Fruit fly (Drosophila melanogaster) whole organism, pupa: ENCODE results near the gene Sugb.
A peak's percentile ranks its signal among the peaks of the same experiment; 100 is the strongest.

Experiments used
- CG10348 ChIP-seq: fragments of 200-800 bp; sonication (Bioruptor generic); IDR thresholded peaks from 2 replicates; pipeline ENCODE4 v1.3.6; 2022; ENCODE audit warnings: missing biosample characterization, missing genetic modification characterization
- CG12605 ChIP-seq: fragments of 200-800 bp; sonication (Bioruptor generic); IDR thresholded peaks from 2 replicates; pipeline ENCODE4 v1.3.6; 2022; ENCODE audit warnings: missing biosample characterization, missing genetic modification characterization
- CG13204 ChIP-seq: fragments of 200-800 bp; sonication (Bioruptor generic); optimal IDR thresholded peaks from 2 replicates; lab custom pipeline; 2018; ENCODE audit warnings: missing biosample characterization, mild to moderate bottlenecking, missing genetic modification characterization, moderate library complexity
- CG14655 ChIP-seq: fragments of 200-800 bp; sonication (Bioruptor generic); optimal IDR thresholded peaks from 3 replicates; lab custom pipeline; 2017; ENCODE audit warnings: mild to moderate bottlenecking, missing biosample characterization, missing genetic modification reagents, missing genetic modification characterization
- CG15710 ChIP-seq: fragments of 200-800 bp; sonication (Bioruptor generic); optimal IDR thresholded peaks from 2 replicates; lab custom pipeline; 2018; ENCODE audit warnings: missing biosample characterization, mild to moderate bottlenecking, missing genetic modification characterization, moderate library complexity
- CG17806 ChIP-seq: fragments of 200-800 bp; sonication (Bioruptor generic); optimal IDR thresholded peaks from 2 replicates; lab custom pipeline; 2018; ENCODE audit warnings: missing biosample characterization, mild to moderate bottlenecking, missing genetic modification characterization, moderate library complexity
- CG32121 ChIP-seq: fragments of 200-800 bp; sonication (Bioruptor generic); IDR thresholded peaks from 2 replicates; pipeline ENCODE4 v1.3.6; 2022; ENCODE audit warnings: missing biosample characterization, missing genetic modification characterization
- CG34367 ChIP-seq: fragments of 200-800 bp; sonication (Bioruptor generic); optimal IDR thresholded peaks from 2 replicates; lab custom pipeline; 2018; ENCODE audit warnings: missing biosample characterization, mild to moderate bottlenecking, missing genetic modification characterization
- CG4496 ChIP-seq: fragments of 200-800 bp; sonication (Bioruptor generic); IDR thresholded peaks from 3 replicates; pipeline ENCODE4 v1.3.6; 2022; ENCODE audit warnings: missing biosample characterization, missing genetic modification characterization
- CG8159 ChIP-seq: fragments of 200-800 bp; sonication (Bioruptor generic); optimal IDR thresholded peaks from 3 replicates; lab custom pipeline; 2018; ENCODE audit warnings: missing biosample characterization, mild to moderate bottlenecking, missing genetic modification characterization, moderate library complexity
- CG8301 ChIP-seq: fragments of 200-800 bp; sonication (Bioruptor generic); optimal IDR thresholded peaks from 2 replicates; lab custom pipeline; 2018; ENCODE audit warnings: missing biosample characterization, mild to moderate bottlenecking, missing genetic modification characterization
- CG9948 ChIP-seq: fragments of 200-800 bp; sonication (Bioruptor generic); optimal IDR thresholded peaks from 2 replicates; lab custom pipeline; 2018; ENCODE audit warnings: missing biosample characterization, mild to moderate bottlenecking, missing genetic modification characterization, moderate library complexity
- D1 ChIP-seq: fragments of 200-800 bp; sonication (Bioruptor generic); optimal IDR thresholded peaks from 2 replicates; lab custom pipeline; 2018; ENCODE audit warnings: missing biosample characterization, mild to moderate bottlenecking, missing genetic modification characterization, moderate library complexity
- EcR ChIP-seq: fragments of 200-800 bp; sonication (Bioruptor generic); optimal IDR thresholded peaks from 3 replicates; lab custom pipeline; 2019; ENCODE audit warnings: missing biosample characterization, missing genetic modification characterization, mild to moderate bottlenecking, moderate library complexity, missing genetic modification reagents
- Ets98B ChIP-seq: fragments of 200-800 bp; sonication (Bioruptor generic); IDR thresholded peaks from 2 replicates; pipeline ENCODE4 v1.3.6; 2022; ENCODE audit warnings: missing biosample characterization, missing genetic modification characterization
- Pif1A ChIP-seq: fragments of 200-800 bp; sonication (Bioruptor generic); optimal IDR thresholded peaks from 3 replicates; lab custom pipeline; 2016; ENCODE audit warnings: missing biosample characterization, missing genetic modification characterization
- Pif1B ChIP-seq: fragments of 200-800 bp; sonication (Bioruptor generic); optimal IDR thresholded peaks from 3 replicates; lab custom pipeline; 2016; ENCODE audit warnings: missing biosample characterization, missing genetic modification characterization
- Snoo ChIP-seq: fragments of 200-800 bp; sonication (Bioruptor generic); optimal IDR thresholded peaks from 3 replicates; lab custom pipeline; 2017; ENCODE audit warnings: missing biosample characterization, mild to moderate bottlenecking, missing genetic modification characterization, inconsistent platforms
- fd96Ca ChIP-seq: fragments of 200-800 bp; sonication (Bioruptor generic); IDR thresholded peaks from 3 replicates; pipeline ENCODE4 v1.3.6; 2022; ENCODE audit warnings: missing biosample characterization, missing genetic modification characterization
- gl ChIP-seq: fragments of 200-800 bp; sonication (Bioruptor generic); optimal IDR thresholded peaks from 2 replicates; lab custom pipeline; 2018; ENCODE audit warnings: missing biosample characterization, mild to moderate bottlenecking, missing genetic modification characterization
- rn ChIP-seq: fragments of 200-800 bp; sonication (Bioruptor generic); IDR thresholded peaks from 2 replicates; pipeline ENCODE4 v1.3.6; 2022; ENCODE audit warnings: missing biosample characterization, missing genetic modification characterization

Sugb gene

dm6 chr3L:11691203-11691797 is 7.5 kb downstream of the Sugb start, which contains the start of the genes Pldn and CG14135:
Pldn (minus strand) TSS chr3L:11691399.
CG14135 (plus strand) TSS chr3L:11691571.
- no peak for TF ChIP-seq Snoo (tag; lab: Kevin White, UChicago)
- TF ChIP-seq D1 (tag; lab: Kevin White, UChicago), result peak; percentile 12
- no peak for TF ChIP-seq CG4496

dm6 chr3L:11692853-11693252 is 9.1 kb downstream of the Sugb start:
- TF ChIP-seq CG4496 (no peak), CG10348 (GFP tag; lab: Robert Waterston, UW) (no peak), D1 (tag; lab: Kevin White, UChicago) (no peak), Snoo (tag; lab: Kevin White, UChicago) (no peak), CG12605 (GFP tag; lab: Robert Waterston, UW) (no peak)

- TF ChIP-seq EcR, result peak; percentile 38
- no peak for TF ChIP-seq Pif1A (GFP tag; lab: Kevin White, UChicago)
- TF ChIP-seq, all 21 proteins: peak for 1
Observed at dm6 chr3L:11695063-11695462, 11.3 kb downstream of the Sugb start.

- no peak for TF ChIP-seq CG32121 (GFP tag; lab: Robert Waterston, UW)
- no peak for TF ChIP-seq gl
- TF ChIP-seq D1 (tag; lab: Kevin White, UChicago), result no peak
- TF ChIP-seq CG14655 (GFP tag; lab: Kevin White, UChicago), result no peak
- TF ChIP-seq Pif1B (GFP tag; lab: Kevin White, UChicago), result no peak
- TF ChIP-seq CG10348 (GFP tag; lab: Robert Waterston, UW), result no peak
- TF ChIP-seq CG15710, result no peak
- no peak for TF ChIP-seq CG8301 (tag; lab: Kevin White, UChicago)
- no peak for TF ChIP-seq Pif1A (GFP tag; lab: Kevin White, UChicago)
- no peak for TF ChIP-seq rn (GFP tag; lab: Robert Waterston, UW)
- no peak for TF ChIP-seq CG9948 (tag; lab: Kevin White, UChicago)
- no peak for TF ChIP-seq CG8159 (tag; lab: Kevin White, UChicago)
- no peak for TF ChIP-seq CG4496
- TF ChIP-seq fd96Ca (GFP tag; lab: Robert Waterston, UW), result no peak
- no peak for TF ChIP-seq Snoo (tag; lab: Kevin White, UChicago)
- TF ChIP-seq CG17806, result no peak
- TF ChIP-seq Ets98B (GFP tag; lab: Robert Waterston, UW), result no peak
- no peak for TF ChIP-seq CG13204 (GFP tag; lab: Kevin White, UChicago)
- no peak for TF ChIP-seq CG34367 (tag; lab: Kevin White, UChicago)
- no peak for TF ChIP-seq EcR
Observed at dm6 chr3L:11695827-11696226, 12.0 kb downstream of the Sugb start.

- peak; percentile 88 for TF ChIP-seq CG9948 (tag; lab: Kevin White, UChicago)
- TF ChIP-seq gl, result peak; percentile 87
- peak; percentile 92 for TF ChIP-seq CG34367 (tag; lab: Kevin White, UChicago)
- peak; percentile 96 for TF ChIP-seq CG32121 (GFP tag; lab: Robert Waterston, UW)
- peak; percentile 91 for TF ChIP-seq CG8159 (tag; lab: Kevin White, UChicago)
- TF ChIP-seq CG13204 (GFP tag; lab: Kevin White, UChicago), result no peak
- TF ChIP-seq fd96Ca (GFP tag; lab: Robert Waterston, UW), result peak; percentile 97
- peak; percentile 95 for TF ChIP-seq Pif1A (GFP tag; lab: Kevin White, UChicago)
- peak; percentile 95 for TF ChIP-seq CG8301 (tag; lab: Kevin White, UChicago)
- TF ChIP-seq Ets98B (GFP tag; lab: Robert Waterston, UW), result peak; percentile 95
- peak; percentile 92 for TF ChIP-seq CG12605 (GFP tag; lab: Robert Waterston, UW)
- peak; percentile 95 for TF ChIP-seq CG14655 (GFP tag; lab: Kevin White, UChicago)
- TF ChIP-seq CG17806, result peak; percentile 94
- TF ChIP-seq D1 (tag; lab: Kevin White, UChicago), result peak; percentile 72
- peak; percentile 93 for TF ChIP-seq EcR
- peak; percentile 82 for TF ChIP-seq rn (GFP tag; lab: Robert Waterston, UW)
- TF ChIP-seq CG4496, result peak; percentile 98
- peak; percentile 90 for TF ChIP-seq Snoo (tag; lab: Kevin White, UChicago)
- peak; percentile 91 for TF ChIP-seq Pif1B (GFP tag; lab: Kevin White, UChicago)
- TF ChIP-seq CG15710, result peak; percentile 86
- peak; percentile 63 for TF ChIP-seq CG10348 (GFP tag; lab: Robert Waterston, UW)
Observed at dm6 chr3L:11696294-11697116, 12.7 kb downstream of the Sugb start, which contains the start of gene Dph1. Dph1 (minus strand) TSS chr3L:11696963.

dm6 chr3L:11699163-11699562 is 15.4 kb downstream of the Sugb start, which contains the start of gene Dnai2:
Dnai2 (minus strand) TSS chr3L:11699263.
- no peak for TF ChIP-seq CG8301 (tag; lab: Kevin White, UChicago)
- TF ChIP-seq Snoo (tag; lab: Kevin White, UChicago), result no peak
- no peak for TF ChIP-seq fd96Ca (GFP tag; lab: Robert Waterston, UW)
- no peak for TF ChIP-seq D1 (tag; lab: Kevin White, UChicago)
- no peak for TF ChIP-seq CG13204 (GFP tag; lab: Kevin White, UChicago)
- TF ChIP-seq Pif1A (GFP tag; lab: Kevin White, UChicago), result no peak
- TF ChIP-seq Ets98B (GFP tag; lab: Robert Waterston, UW), result no peak
- no peak for TF ChIP-seq EcR
- TF ChIP-seq CG34367 (tag; lab: Kevin White, UChicago), result no peak
- no peak for TF ChIP-seq CG9948 (tag; lab: Kevin White, UChicago)
- no peak for TF ChIP-seq CG8159 (tag; lab: Kevin White, UChicago)
- TF ChIP-seq CG10348 (GFP tag; lab: Robert Waterston, UW), result no peak
- no peak for TF ChIP-seq rn (GFP tag; lab: Robert Waterston, UW)
- no peak for TF ChIP-seq Pif1B (GFP tag; lab: Kevin White, UChicago)
- no peak for TF ChIP-seq CG15710
- no peak for TF ChIP-seq CG12605 (GFP tag; lab: Robert Waterston, UW)
- TF ChIP-seq CG4496, result no peak
- no peak for TF ChIP-seq CG17806
- TF ChIP-seq CG32121 (GFP tag; lab: Robert Waterston, UW), result no peak
- TF ChIP-seq CG14655 (GFP tag; lab: Kevin White, UChicago), result no peak
